Fruit fly (Drosophila melanogaster): Measurements from ENCODE around the gene shd.

- no peak for TF ChIP-seq Pif1B (GFP tag; optimal IDR thresholded peaks at IDR 0.05)
- TF ChIP-seq Snoo (tag; optimal IDR thresholded peaks at IDR 0.05), result no peak
- TF ChIP-seq CG12605 (GFP tag; IDR thresholded peaks at IDR 0.05), result no peak
- no peak for TF ChIP-seq CG14655 (GFP tag; optimal IDR thresholded peaks at IDR 0.05)
- TF ChIP-seq D1 (tag; optimal IDR thresholded peaks at IDR 0.05), result no peak
- TF ChIP-seq Pif1A (GFP tag; optimal IDR thresholded peaks at IDR 0.05), result no peak
These were observed 34.0 kb upstream of the shd start for dm6 chr3L:14580294-14580693.
